Worm (Caenorhabditis elegans) whole organism, mixed stage, embryonic: ENCODE results near the gene srt-38.

Experiments
- blmp-1 ChIP-seq: fragments of 150-350 bp; optimal IDR thresholded peaks from 2 replicates; lab custom pipeline; 2014; ENCODE audit warnings: missing biosample characterization, missing genetic modification characterization
- cnd-1 ChIP-seq: fragments of 200-800 bp; sonication (Bioruptor generic); optimal IDR thresholded peaks from 2 replicates; lab custom pipeline; 2018; ENCODE audit warnings: mild to moderate bottlenecking, missing genetic modification characterization, missing compliant biosample characterization
- lin-13 ChIP-seq: fragments of 150-350 bp; optimal IDR thresholded peaks from 2 replicates; lab custom pipeline; 2014; ENCODE audit warnings: missing biosample characterization, missing genetic modification characterization
- unc-62 ChIP-seq: fragments of 150-350 bp; optimal IDR thresholded peaks from 2 replicates; lab custom pipeline; 2014; ENCODE audit warnings: missing biosample characterization, missing genetic modification reagents, missing genetic modification characterization

ce11 chrV:4248359-4248758 is 22.8 kb downstream of the srt-38 start:
- no peak for TF ChIP-seq unc-62 (GFP tag; lab: Kevin White, UChicago)
- no peak for TF ChIP-seq cnd-1 (tag; lab: Kevin White, UChicago)
- TF ChIP-seq blmp-1 (tag; lab: Kevin White, UChicago): no peak
- no peak for TF ChIP-seq lin-13 (tag; lab: Kevin White, UChicago)
